Fruit fly (Drosophila melanogaster): ENCODE measurements around the gene dpr11.

Gene dpr11

DNA sequence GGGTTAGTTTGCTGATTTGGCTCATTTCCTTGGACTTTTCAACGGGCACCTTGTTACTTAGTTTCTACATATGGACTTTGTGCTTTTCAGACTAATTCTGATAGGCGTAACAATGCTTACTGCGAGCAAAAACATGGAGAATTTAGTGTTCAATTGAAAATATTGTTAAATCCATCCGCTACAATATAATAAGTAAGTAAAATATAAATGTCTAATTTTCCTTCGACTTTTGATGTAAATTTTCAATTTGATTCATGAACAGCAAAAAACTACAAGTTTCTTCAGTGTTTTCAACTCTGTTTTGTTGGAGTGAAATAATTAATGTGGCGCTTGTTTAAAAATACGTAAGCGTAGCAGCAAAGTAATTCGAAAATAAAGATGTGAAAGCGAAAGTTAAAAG lies 15.7 kb upstream of the dpr11 start, which contains the start of gene glob2:
glob2 (minus strand) TSS at position 101 of the 400 bp plus-strand sequence.
- TF ChIP-seq CG8632 (GFP tag; optimal IDR thresholded peaks at IDR 0.05) = no peak
- TF ChIP-seq CG6808 (GFP tag; optimal IDR thresholded peaks at IDR 0.05) = no peak
- no peak for TF ChIP-seq Eip78C (GFP tag)
- no peak for TF ChIP-seq fkh (GFP tag; optimal IDR thresholded peaks at IDR 0.05)
- TF ChIP-seq fd85E (GFP tag; optimal IDR thresholded peaks at IDR 0.05) = no peak
- no peak for TF ChIP-seq Sox15 (GFP tag; optimal IDR thresholded peaks at IDR 0.05)

DNA sequence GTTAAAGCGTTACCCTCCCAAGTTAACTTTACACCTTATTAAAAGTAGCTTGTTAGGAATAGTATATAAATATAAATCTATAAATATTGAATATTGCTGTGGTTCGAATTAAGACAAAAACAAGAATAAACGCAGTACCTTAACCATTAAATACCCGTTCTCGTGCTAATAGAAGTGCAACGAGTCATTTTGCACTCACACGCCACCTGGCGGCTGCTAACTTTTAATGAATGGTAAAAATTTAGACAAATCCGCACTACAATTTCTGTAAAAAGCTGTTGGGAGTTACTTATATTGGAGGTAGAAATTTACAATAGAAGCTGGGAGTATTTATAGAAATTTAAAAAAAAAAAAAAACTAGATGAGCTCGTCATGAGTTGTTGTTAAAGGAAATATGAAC lies 12.0 kb upstream of the dpr11 start:
- no peak for TF ChIP-seq salr (GFP tag; optimal IDR thresholded peaks at IDR 0.05)
- no peak for TF ChIP-seq Eip78C (GFP tag)
- no peak for TF ChIP-seq CG6808 (GFP tag; optimal IDR thresholded peaks at IDR 0.05)
- no peak for TF ChIP-seq CG34406 (GFP tag; optimal IDR thresholded peaks at IDR 0.05)
- no peak for TF ChIP-seq CG8319 (GFP tag; optimal IDR thresholded peaks at IDR 0.05)
- TF ChIP-seq net (GFP tag; optimal IDR thresholded peaks at IDR 0.05) = no peak
- TF ChIP-seq Ets96B (tag; optimal IDR thresholded peaks at IDR 0.05) = no peak
- TF ChIP-seq spab (GFP tag; optimal IDR thresholded peaks at IDR 0.05) = no peak
- no peak for TF ChIP-seq eg (GFP tag; IDR thresholded peaks at IDR 0.05)
- no peak for TF ChIP-seq CG10669 (GFP tag; optimal IDR thresholded peaks at IDR 0.05)
- no peak for TF ChIP-seq CG15336 (GFP tag; IDR thresholded peaks at IDR 0.05)

DNA sequence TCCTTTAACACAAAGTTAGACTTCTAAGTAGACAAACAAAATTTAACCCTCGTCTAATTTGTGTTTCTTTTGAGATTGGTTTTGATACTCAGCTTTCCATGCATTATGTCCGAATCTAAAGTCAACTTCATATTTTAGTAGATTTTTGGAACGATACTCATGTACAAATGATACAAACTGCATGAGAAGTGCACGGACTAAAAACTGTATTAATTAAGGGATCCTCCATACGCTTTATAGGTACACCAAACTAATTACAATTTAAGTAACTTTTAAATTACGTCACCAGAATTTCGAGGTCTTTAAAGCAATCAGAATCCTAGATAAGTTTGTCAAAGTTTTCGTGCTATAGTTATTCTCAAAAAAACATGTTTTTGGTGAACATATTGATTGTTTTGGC lies 7.8 kb upstream of the dpr11 start, which contains the start of gene CG31482:
CG31482 (plus strand) TSS at position 301 of the 400 bp plus-strand sequence.
- TF ChIP-seq CG6808 (GFP tag; optimal IDR thresholded peaks at IDR 0.05) (no peak), CG8632 (GFP tag; optimal IDR thresholded peaks at IDR 0.05) (no peak), eg (GFP tag; IDR thresholded peaks at IDR 0.05) (no peak), salr (GFP tag; optimal IDR thresholded peaks at IDR 0.05) (no peak), CG1621 (tag; optimal IDR thresholded peaks at IDR 0.05) (no peak), Hr38 (GFP tag; optimal IDR thresholded peaks at IDR 0.05) (no peak), CG7368 (GFP tag; optimal IDR thresholded peaks at IDR 0.05) (no peak), Eip75B (GFP tag; optimal IDR thresholded peaks at IDR 0.05) (no peak), CG10669 (GFP tag; optimal IDR thresholded peaks at IDR 0.05) (no peak), dac (GFP tag; optimal IDR thresholded peaks at IDR 0.05) (no peak), CG15336 (GFP tag; IDR thresholded peaks at IDR 0.05) (no peak), CG10631 (GFP tag; optimal IDR thresholded peaks at IDR 0.05) (no peak), esn (GFP tag; optimal IDR thresholded peaks at IDR 0.05) (no peak), CG34406 (GFP tag; optimal IDR thresholded peaks at IDR 0.05) (no peak), Hr39 (GFP tag; optimal IDR thresholded peaks at IDR 0.05) (no peak), CG3919 (GFP tag; optimal IDR thresholded peaks at IDR 0.05) (no peak), Lpt (GFP tag; optimal IDR thresholded peaks at IDR 0.05) (no peak), vri (GFP tag; optimal IDR thresholded peaks at IDR 0.05) (no peak)

dm6 chr3R:6597922-6598321 lies 4.8 kb upstream of the dpr11 start, which contains the start of gene CG1138:
TSS of gene CG1138 (minus strand) at chr3R:6598022.
- no peak for TF ChIP-seq svp (GFP tag)
- no peak for TF ChIP-seq CG11902 (GFP tag; optimal IDR thresholded peaks at IDR 0.05)
- no peak for TF ChIP-seq CG16779 (tag; optimal IDR thresholded peaks at IDR 0.05)
- TF ChIP-seq Smox (GFP tag; optimal IDR thresholded peaks at IDR 0.05) = no peak
- TF ChIP-seq CG9139 (GFP tag; optimal IDR thresholded peaks at IDR 0.05) = no peak
- TF ChIP-seq Gug (GFP tag; IDR thresholded peaks at IDR 0.05) = no peak

DNA sequence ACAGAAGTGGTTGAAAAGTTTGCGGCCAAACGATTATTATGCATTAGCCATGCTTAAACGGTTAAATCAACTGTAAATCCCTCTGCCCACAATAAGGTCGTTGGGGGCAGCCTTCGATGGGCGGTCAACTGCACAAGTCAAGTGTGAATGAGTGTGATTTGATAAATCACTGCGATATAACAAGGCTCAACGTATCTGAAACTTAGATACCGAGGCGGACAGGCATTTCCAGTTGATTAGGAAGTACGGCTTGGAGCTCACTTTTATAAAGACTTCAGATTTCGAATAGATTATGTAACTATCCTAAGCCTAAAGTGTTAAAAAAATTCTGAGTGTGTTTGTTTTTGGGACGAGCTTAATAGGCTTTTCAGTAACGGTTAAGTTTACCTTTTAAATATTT lies 12.6 kb downstream of the dpr11 start, which contains the start of gene CG2336:
CG2336 (plus strand) TSS at position 301 of the 400 bp plus-strand sequence.
- TF ChIP-seq acj6 (GFP tag; optimal IDR thresholded peaks at IDR 0.05) (no peak), CG6276 (GFP tag; optimal IDR thresholded peaks at IDR 0.05) (no peak), lz (GFP tag; optimal IDR thresholded peaks at IDR 0.05) (no peak), Sox14 (GFP tag; optimal IDR thresholded peaks at IDR 0.05) (no peak), CG3919 (GFP tag; optimal IDR thresholded peaks at IDR 0.05) (no peak), Hr4 (GFP tag; optimal IDR thresholded peaks at IDR 0.05) (no peak), CG1621 (tag; optimal IDR thresholded peaks at IDR 0.05) (no peak), CG6854 (GFP tag; optimal IDR thresholded peaks at IDR 0.05) (no peak), CG11902 (GFP tag; optimal IDR thresholded peaks at IDR 0.05) (no peak), OdsH (GFP tag; optimal IDR thresholded peaks at IDR 0.05) (no peak), CG16779 (tag; optimal IDR thresholded peaks at IDR 0.05) (no peak)
